Worm (Caenorhabditis elegans) whole organism, L4 larva: ENCODE data around the gene col-157.

Source experiments
- Y48G9A.11 ChIP-seq: fragments of 200-800 bp; sonication (Bioruptor generic); IDR thresholded peaks from 2 replicates; pipeline ENCODE4 v1.3.6; 2022; ENCODE audit warnings: missing genetic modification reagents, missing genetic modification characterization, missing compliant biosample characterization
- aha-1 ChIP-seq: fragments of 150-350 bp; peaks from one replicate; lab custom pipeline; 2014; ENCODE audit warnings: missing biosample characterization, missing genetic modification characterization
- ama-1 ChIP-seq: fragments of 150-350 bp; optimal IDR thresholded peaks from 2 replicates; lab custom pipeline; 2014; ENCODE audit warnings: inconsistent platforms, mixed read lengths
- dmd-8 ChIP-seq: fragments of 200-800 bp; sonication (Bioruptor generic); IDR thresholded peaks from 2 replicates; pipeline ENCODE4 v1.3.6; 2022; ENCODE audit warnings: missing genetic modification characterization, missing compliant biosample characterization
- dve-1 ChIP-seq: sonication (generic microtip); optimal IDR thresholded peaks from 2 replicates; lab custom pipeline; 2017; ENCODE audit warnings: antibody characterized with exemption, mild to moderate bottlenecking, missing genetic modification characterization, missing compliant biosample characterization; ENCODE audit not compliant: insufficient read depth
- egl-43 ChIP-seq: fragments of 200-800 bp; sonication (Bioruptor generic); IDR thresholded peaks from 2 replicates; pipeline ENCODE4 v1.3.6; 2022; ENCODE audit warnings: missing genetic modification reagents, missing genetic modification characterization, missing compliant biosample characterization
- fos-1 ChIP-seq: fragments of 150-350 bp; optimal IDR thresholded peaks from 2 replicates; lab custom pipeline; 2014; ENCODE audit warnings: missing biosample characterization, missing genetic modification characterization
- mxl-3 ChIP-seq: fragments of 200-800 bp; sonication (Bioruptor generic); optimal IDR thresholded peaks from 2 replicates; lab custom pipeline; 2018; ENCODE audit warnings: mild to moderate bottlenecking, missing genetic modification characterization, missing compliant biosample characterization
- nhr-41 ChIP-seq: fragments of 200-800 bp; sonication (Bioruptor generic); IDR thresholded peaks from 2 replicates; pipeline ENCODE4 v1.3.6; 2022; ENCODE audit warnings: missing genetic modification reagents, missing genetic modification characterization, missing compliant biosample characterization
- nhr-77 ChIP-seq: fragments of 150-350 bp; optimal IDR thresholded peaks from 2 replicates; lab custom pipeline; 2014; ENCODE audit warnings: missing biosample characterization, missing genetic modification characterization
- pqm-1 ChIP-seq: sonication (generic microtip); optimal IDR thresholded peaks from 2 replicates; lab custom pipeline; 2017; ENCODE audit warnings: missing biosample characterization, missing genetic modification characterization
- set-16 ChIP-seq: fragments of 200-800 bp; sonication (Bioruptor generic); IDR thresholded peaks from 2 replicates; pipeline ENCODE4 v1.3.6; 2022; ENCODE audit warnings: missing genetic modification reagents, missing genetic modification characterization, missing compliant biosample characterization
- unc-130 ChIP-seq: sonication (generic microtip); optimal IDR thresholded peaks from 2 replicates; lab custom pipeline; 2016; ENCODE audit warnings: missing genetic modification reagents, missing genetic modification characterization, missing compliant biosample characterization

ce11 chrV:11474399-11474798 is 9.4 kb upstream of the col-157 start, which contains the start of gene nas-22:
- TF ChIP-seq set-16: no peak
- no peak for TF ChIP-seq ama-1 (lab: Kevin White, UChicago)
- TF ChIP-seq mxl-3 (GFP tag; lab: Kevin White, UChicago): no peak
- TF ChIP-seq nhr-41 (GFP tag; lab: Robert Waterston, UW): no peak
- no peak for TF ChIP-seq pqm-1 (tag; lab: Kevin White, UChicago)
- no peak for TF ChIP-seq Y48G9A.11 (GFP tag; lab: Robert Waterston, UW)
- no peak for TF ChIP-seq unc-130 (GFP tag; lab: Kevin White, UChicago)
- no peak for TF ChIP-seq egl-43 (GFP tag; lab: Robert Waterston, UW)
- no peak for TF ChIP-seq dmd-8 (GFP tag; lab: Robert Waterston, UW)
- no peak for TF ChIP-seq fos-1
- TF ChIP-seq nhr-77 (tag; lab: Kevin White, UChicago): no peak
- TF ChIP-seq aha-1 (tag; lab: Kevin White, UChicago): no peak
- no peak for TF ChIP-seq dve-1 (tag; lab: Kevin White, UChicago)
